Worm (Caenorhabditis elegans) whole organism, L2 larva: ENCODE results near the gene F32A5.8.

Experiments used
- C34F6.9 ChIP-seq: fragments of 150-350 bp; optimal IDR thresholded peaks from 2 replicates; lab custom pipeline; 2014; ENCODE audit warnings: missing biosample characterization, missing genetic modification characterization
- F13H6.1 ChIP-seq: sonication (generic microtip); optimal IDR thresholded peaks from 2 replicates; lab custom pipeline; 2016; ENCODE audit warnings: missing genetic modification characterization, missing compliant biosample characterization
- R02D3.7 ChIP-seq: fragments of 150-350 bp; optimal IDR thresholded peaks from 2 replicates; lab custom pipeline; 2014; ENCODE audit warnings: missing biosample characterization, missing genetic modification characterization
- Y55F3AM.14 ChIP-seq: fragments of 200-800 bp; sonication (Bioruptor generic); optimal IDR thresholded peaks from 2 replicates; lab custom pipeline; 2018; ENCODE audit warnings: mild to moderate bottlenecking, missing genetic modification characterization, missing compliant biosample characterization
- ZK546.5 ChIP-seq: sonication (generic microtip); optimal IDR thresholded peaks from 2 replicates; lab custom pipeline; 2017; ENCODE audit warnings: missing biosample characterization, missing genetic modification characterization
- alr-1 ChIP-seq: fragments of 150-350 bp; optimal IDR thresholded peaks from 2 replicates; lab custom pipeline; 2014; ENCODE audit warnings: missing biosample characterization, missing genetic modification characterization
- ama-1 ChIP-seq: fragments of 150-350 bp; optimal IDR thresholded peaks from 2 replicates; lab custom pipeline; 2018; ENCODE audit warnings: inconsistent platforms
- blmp-1 ChIP-seq: sonication (generic microtip); optimal IDR thresholded peaks from 2 replicates; lab custom pipeline; 2017; ENCODE audit warnings: missing genetic modification characterization, mild to moderate bottlenecking, missing compliant biosample characterization, antibody characterized with exemption, moderate library complexity; ENCODE audit not compliant: insufficient read depth
- ceh-16 ChIP-seq: fragments of 150-350 bp; optimal IDR thresholded peaks from 2 replicates; lab custom pipeline; 2014; ENCODE audit warnings: missing biosample characterization, missing genetic modification characterization
- ceh-82 ChIP-seq: fragments of 150-350 bp; optimal IDR thresholded peaks from 2 replicates; lab custom pipeline; 2014; ENCODE audit warnings: missing biosample characterization, missing genetic modification characterization
- crh-2 ChIP-seq: sonication (generic microtip); optimal IDR thresholded peaks from 2 replicates; lab custom pipeline; 2017; ENCODE audit warnings: missing biosample characterization, missing genetic modification characterization
- dmd-4 ChIP-seq: sonication (generic microtip); optimal IDR thresholded peaks from 2 replicates; lab custom pipeline; 2017; ENCODE audit warnings: missing biosample characterization, missing genetic modification characterization
- elt-1 ChIP-seq: fragments of 150-350 bp; optimal IDR thresholded peaks from 2 replicates; lab custom pipeline; 2014; ENCODE audit warnings: missing biosample characterization, missing genetic modification characterization
- fos-1 ChIP-seq: fragments of 150-350 bp; optimal IDR thresholded peaks from 2 replicates; lab custom pipeline; 2014; ENCODE audit warnings: missing biosample characterization, missing genetic modification characterization
- gmeb-1 ChIP-seq: fragments of 150-350 bp; optimal IDR thresholded peaks from 2 replicates; lab custom pipeline; 2014; ENCODE audit warnings: missing biosample characterization, missing genetic modification characterization
- lsy-2 ChIP-seq, 2 experiments: fragments of 150-350 bp in 1 of 2; sonication (generic microtip) in 1 of 2; optimal IDR thresholded peaks; 2 replicates each; lab custom pipeline; 2014 to 2017; ENCODE audit warnings: missing biosample characterization in 2 of 2, missing genetic modification characterization in 2 of 2
- mab-5 ChIP-seq: fragments of 150-350 bp; optimal IDR thresholded peaks from 2 replicates; lab custom pipeline; 2014; ENCODE audit warnings: missing biosample characterization, missing genetic modification characterization
- mdl-1 ChIP-seq, 2 experiments: fragments of 150-350 bp in 1 of 2; sonication (generic microtip) in 1 of 2; optimal IDR thresholded peaks; 2 replicates each; lab custom pipeline; 2017; ENCODE audit warnings: missing biosample characterization in 2 of 2, missing genetic modification characterization in 2 of 2
- nhr-10 ChIP-seq: sonication (generic microtip); optimal IDR thresholded peaks from 2 replicates; lab custom pipeline; 2017; ENCODE audit warnings: missing biosample characterization, missing genetic modification characterization
- nhr-11 ChIP-seq: fragments of 150-350 bp; optimal IDR thresholded peaks from 2 replicates; lab custom pipeline; 2014; ENCODE audit warnings: missing biosample characterization, missing genetic modification characterization
- nhr-12 ChIP-seq: fragments of 150-350 bp; optimal IDR thresholded peaks from 2 replicates; lab custom pipeline; 2014; ENCODE audit warnings: missing biosample characterization, missing genetic modification characterization
- nhr-129 ChIP-seq: fragments of 150-350 bp; optimal IDR thresholded peaks from 2 replicates; lab custom pipeline; 2014; ENCODE audit warnings: missing biosample characterization, missing genetic modification characterization
- nhr-21 ChIP-seq: fragments of 150-350 bp; optimal IDR thresholded peaks from 2 replicates; lab custom pipeline; 2014; ENCODE audit warnings: missing biosample characterization, missing genetic modification characterization
- nhr-23 ChIP-seq: fragments of 150-350 bp; optimal IDR thresholded peaks from 2 replicates; lab custom pipeline; 2014; ENCODE audit warnings: missing biosample characterization, missing genetic modification reagents, missing genetic modification characterization
- nhr-237 ChIP-seq: fragments of 150-350 bp; optimal IDR thresholded peaks from 2 replicates; lab custom pipeline; 2014; ENCODE audit warnings: missing biosample characterization, missing genetic modification characterization
- nhr-6 ChIP-seq: fragments of 150-350 bp; optimal IDR thresholded peaks from 2 replicates; lab custom pipeline; 2014; ENCODE audit warnings: missing biosample characterization, missing genetic modification characterization
- nhr-77 ChIP-seq: fragments of 150-350 bp; optimal IDR thresholded peaks from 2 replicates; lab custom pipeline; 2014; ENCODE audit warnings: missing biosample characterization, missing genetic modification characterization
- sem-4 ChIP-seq: fragments of 150-350 bp; optimal IDR thresholded peaks from 2 replicates; lab custom pipeline; 2014; ENCODE audit warnings: missing biosample characterization, missing genetic modification reagents, missing genetic modification characterization
- sma-3 ChIP-seq: sonication (generic microtip); optimal IDR thresholded peaks from 2 replicates; lab custom pipeline; 2016; ENCODE audit warnings: missing genetic modification reagents, missing genetic modification characterization, missing compliant biosample characterization
- sma-9 ChIP-seq, 2 experiments: fragments of 150-350 bp in 1 of 2; sonication (generic microtip) in 1 of 2; optimal IDR thresholded peaks; 2 replicates each; lab custom pipeline; 2014 to 2016; ENCODE audit warnings: missing genetic modification characterization in 2 of 2, mild to moderate bottlenecking in 1 of 2, missing biosample characterization in 1 of 2, missing compliant biosample characterization in 1 of 2, missing genetic modification reagents in 1 of 2, moderate library complexity in 1 of 2
- snpc-4 ChIP-seq: fragments of 150-350 bp; optimal IDR thresholded peaks from 2 replicates; lab custom pipeline; 2014; ENCODE audit warnings: missing biosample characterization, missing genetic modification characterization
- unc-39 ChIP-seq: fragments of 150-350 bp; optimal IDR thresholded peaks from 2 replicates; lab custom pipeline; 2014; ENCODE audit warnings: missing biosample characterization, missing genetic modification characterization
- unc-55 ChIP-seq: fragments of 150-350 bp; sonication (generic microtip); optimal IDR thresholded peaks from 3 replicates; lab custom pipeline; 2014; ENCODE audit warnings: missing biosample characterization, missing genetic modification reagents, missing genetic modification characterization
- unc-62 ChIP-seq: fragments of 150-350 bp; optimal IDR thresholded peaks from 2 replicates; lab custom pipeline; 2014; ENCODE audit warnings: missing biosample characterization, missing genetic modification reagents, missing genetic modification characterization
- zag-1 ChIP-seq: fragments of 150-350 bp; optimal IDR thresholded peaks from 2 replicates; lab custom pipeline; 2014; ENCODE audit warnings: missing biosample characterization, missing genetic modification characterization
- ztf-1 ChIP-seq: fragments of 200-800 bp; sonication (Bioruptor generic); conservative IDR thresholded peaks from 2 replicates; pipeline ENCODE4 v1.3.6; 2022; ENCODE audit warnings: missing genetic modification characterization, missing compliant biosample characterization
- ztf-11 ChIP-seq: sonication (generic microtip); optimal IDR thresholded peaks from 2 replicates; lab custom pipeline; 2017; ENCODE audit warnings: missing biosample characterization, missing genetic modification characterization
- ztf-4 ChIP-seq: fragments of 150-350 bp; optimal IDR thresholded peaks from 2 replicates; lab custom pipeline; 2014; ENCODE audit warnings: missing biosample characterization, missing genetic modification characterization

F32A5.8 gene

ce11 chrII:7230684-7231083, 25.2 kb upstream of the F32A5.8 start:
- no peak for TF ChIP-seq mab-5
- TF ChIP-seq ceh-16 (tag; lab: Kevin White, UChicago) = no peak
- no peak for TF ChIP-seq nhr-6 (tag; lab: Kevin White, UChicago)
- TF ChIP-seq nhr-11 (tag; lab: Kevin White, UChicago) = no peak
- no peak for TF ChIP-seq nhr-10 (tag; lab: Kevin White, UChicago)
- TF ChIP-seq ztf-11 (tag; lab: Kevin White, UChicago) = no peak
- TF ChIP-seq dmd-4 = no peak
- TF ChIP-seq nhr-237 (tag; lab: Kevin White, UChicago) = no peak
- TF ChIP-seq ama-1 = no peak
- TF ChIP-seq nhr-23 (tag; lab: Kevin White, UChicago) = no peak
- no peak for TF ChIP-seq ztf-1 (GFP tag; lab: Robert Waterston, UW)
- TF ChIP-seq ztf-4 (tag; lab: Kevin White, UChicago) = no peak
- no peak for TF ChIP-seq unc-62
- no peak for TF ChIP-seq unc-39 (tag; lab: Kevin White, UChicago)
- no peak for TF ChIP-seq blmp-1 (tag; lab: Kevin White, UChicago)
- TF ChIP-seq sma-9 (GFP tag; optimal IDR thresholded peaks at IDR 0.05; lab: Kevin White, UChicago) = no peak
- no peak for TF ChIP-seq sma-9 (tag; optimal IDR thresholded peaks at IDR 0.05; lab: Kevin White, UChicago)
- TF ChIP-seq nhr-12 (tag; lab: Kevin White, UChicago) = no peak
- no peak for TF ChIP-seq alr-1

- no peak for TF ChIP-seq F13H6.1
- TF ChIP-seq sma-3 (GFP tag; lab: Kevin White, UChicago) = no peak
- no peak for TF ChIP-seq C34F6.9 (tag; lab: Kevin White, UChicago)
- TF ChIP-seq snpc-4 (tag; lab: Kevin White, UChicago) = peak; percentile 86
These were observed 24.0 kb upstream of the F32A5.8 start for ce11 chrII:7231951-7232350.

- TF ChIP-seq fos-1 (tag; lab: Kevin White, UChicago) (peak; percentile 77), elt-1 (tag; lab: Kevin White, UChicago) (no peak)
These were observed 23.4 kb upstream of the F32A5.8 start, which contains the start of gene ctsa-3.1 for ce11 chrII:7232517-7232916. ctsa-3.1 (plus strand) TSS chrII:7232853.

- TF ChIP-seq blmp-1 (tag; lab: Kevin White, UChicago) (no peak), fos-1 (tag; lab: Kevin White, UChicago) (peak; percentile 73), nhr-21 (no peak), zag-1 (tag; lab: Kevin White, UChicago) (no peak), ama-1 (no peak), unc-55 (GFP tag; lab: Kevin White, UChicago) (no peak)
These were observed 22.6 kb upstream of the F32A5.8 start for ce11 chrII:7233274-7233673.

ce11 chrII:7236937-7237336, 19.0 kb upstream of the F32A5.8 start:
- TF ChIP-seq fos-1 (tag; lab: Kevin White, UChicago) = peak; percentile 32
- TF ChIP-seq ZK546.5 (tag; lab: Kevin White, UChicago) = no peak
- TF ChIP-seq, all 48 proteins: peak for 1

ce11 chrII:7238248-7238647, 17.7 kb upstream of the F32A5.8 start, which contains the start of gene aqp-1:
aqp-1 (minus strand) TSS chrII:7238349.
- TF ChIP-seq sma-3 (GFP tag; lab: Kevin White, UChicago) (peak; percentile 21), F13H6.1 (peak; percentile 24), nhr-237 (tag; lab: Kevin White, UChicago) (no peak), Y55F3AM.14 (GFP tag; lab: Kevin White, UChicago) (no peak), sem-4 (tag; lab: Kevin White, UChicago) (no peak), ztf-4 (tag; lab: Kevin White, UChicago) (no peak), ceh-82 (tag; lab: Kevin White, UChicago) (no peak), R02D3.7 (tag; lab: Kevin White, UChicago) (no peak), zag-1 (tag; lab: Kevin White, UChicago) (no peak), lsy-2 (tag; optimal IDR thresholded peaks at IDR 0.05; lab: Kevin White, UChicago) (no peak), mdl-1 (tag; optimal IDR thresholded peaks at IDR 0.05; lab: Kevin White, UChicago) (peak in 1 of 2 experiments; percentile 17), blmp-1 (tag; lab: Kevin White, UChicago) (no peak), fos-1 (tag; lab: Kevin White, UChicago) (peak; percentile 40), unc-39 (tag; lab: Kevin White, UChicago) (no peak), alr-1 (no peak), unc-55 (GFP tag; lab: Kevin White, UChicago) (no peak), unc-62 (no peak), gmeb-1 (tag; lab: Kevin White, UChicago) (no peak), nhr-129 (tag; lab: Kevin White, UChicago) (no peak), ztf-1 (GFP tag; lab: Robert Waterston, UW) (no peak), crh-2 (peak; percentile 68), sma-9 (GFP tag; optimal IDR thresholded peaks at IDR 0.05; lab: Kevin White, UChicago) (peak; percentile 78), sma-9 (tag; optimal IDR thresholded peaks at IDR 0.05; lab: Kevin White, UChicago) (no peak), nhr-77 (tag; lab: Kevin White, UChicago) (no peak), nhr-23 (tag; lab: Kevin White, UChicago) (no peak), ceh-16 (tag; lab: Kevin White, UChicago) (no peak), elt-1 (tag; lab: Kevin White, UChicago) (no peak)
